Worm (Caenorhabditis elegans): ENCODE measurements around the gene anmt-1.

DNA sequence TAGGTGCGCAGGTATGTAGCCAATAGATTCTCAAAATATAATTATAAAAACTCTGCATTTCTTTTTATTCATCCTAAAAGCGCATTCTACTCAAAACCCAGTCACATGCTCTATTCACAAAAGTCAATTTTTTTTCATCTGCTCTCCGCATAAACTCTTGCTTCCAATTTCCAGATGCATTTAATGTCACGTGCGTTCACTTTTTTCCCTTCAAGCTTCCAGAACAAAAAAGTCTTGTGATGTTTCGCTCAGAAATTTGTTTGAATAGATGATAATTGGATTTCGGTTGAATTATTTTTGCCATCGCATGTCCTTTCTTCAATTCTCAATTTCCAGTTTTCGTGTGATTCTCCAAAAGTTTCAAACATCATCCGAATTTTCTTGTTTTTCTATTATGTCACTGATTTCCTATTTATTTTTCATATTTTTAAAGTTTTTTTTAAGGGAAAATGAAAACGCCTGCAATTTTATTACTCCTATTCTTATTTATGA is 19.7 kb upstream of the anmt-1 start, which contains the start of gene F22B7.1:
- TF ChIP-seq ama-1 (optimal IDR thresholded peaks at IDR 0.05) (no peak), aly-1 (tag; optimal IDR thresholded peaks at IDR 0.05) (no peak), flt-1 (GFP tag; IDR thresholded peaks at IDR 0.05) (no peak), sea-1 (GFP tag; conservative IDR thresholded peaks at IDR 0.05) (no peak)
